Fruit fly (Drosophila melanogaster) whole organism, embryonic: ENCODE data around the gene CG14221.

Experiments used
- ATbp ChIP-seq: fragments of 200-800 bp; sonication (Bioruptor generic); optimal IDR thresholded peaks from 2 replicates; lab custom pipeline; 2017; ENCODE audit warnings: missing biosample characterization, mild to moderate bottlenecking, missing genetic modification characterization, missing genetic modification reagents
- Antp ChIP-seq: fragments of 200-800 bp; sonication (Bioruptor generic); optimal IDR thresholded peaks from 3 replicates; lab custom pipeline; 2016; ENCODE audit warnings: missing biosample characterization, missing genetic modification characterization
- Atf6 ChIP-seq: fragments of 200-800 bp; sonication (Bioruptor generic); IDR thresholded peaks from 2 replicates; pipeline ENCODE4 v1.3.6; 2022; ENCODE audit warnings: missing biosample characterization, missing genetic modification characterization
- CG1233 ChIP-seq: fragments of 200-800 bp; sonication (Bioruptor generic); optimal IDR thresholded peaks from 4 replicates; lab custom pipeline; 2018; ENCODE audit warnings: missing biosample characterization, mild to moderate bottlenecking, missing genetic modification characterization
- CG13287 ChIP-seq: fragments of 200-800 bp; sonication (Bioruptor generic); IDR thresholded peaks from 2 replicates; pipeline ENCODE4 v1.3.6; 2022; ENCODE audit warnings: missing biosample characterization, missing genetic modification characterization; ENCODE audit not compliant: partially characterized antibody
- CG14050 ChIP-seq: fragments of 200-800 bp; sonication (Bioruptor generic); IDR thresholded peaks from 3 replicates; pipeline ENCODE4 v1.3.6; 2022; ENCODE audit warnings: missing biosample characterization, missing genetic modification characterization
- CG14860 ChIP-seq: fragments of 200-800 bp; sonication (Bioruptor generic); IDR thresholded peaks from 3 replicates; pipeline ENCODE4 v1.3.6; 2022; ENCODE audit warnings: missing biosample characterization, missing genetic modification characterization; ENCODE audit not compliant: partially characterized antibody
- CG15011 ChIP-seq: fragments of 200-800 bp; sonication (Bioruptor generic); optimal IDR thresholded peaks from 3 replicates; lab custom pipeline; 2018; ENCODE audit warnings: missing biosample characterization, mild to moderate bottlenecking, missing genetic modification characterization
- CG15269 ChIP-seq: fragments of 200-800 bp; sonication (Bioruptor generic); optimal IDR thresholded peaks from 2 replicates; lab custom pipeline; 2018; ENCODE audit warnings: missing biosample characterization, mild to moderate bottlenecking, missing genetic modification characterization, moderate library complexity
- CG18599 ChIP-seq: fragments of 200-800 bp; sonication (Bioruptor generic); optimal IDR thresholded peaks from 3 replicates; lab custom pipeline; 2017; ENCODE audit warnings: missing biosample characterization, missing genetic modification characterization, mild to moderate bottlenecking, moderate library complexity, missing genetic modification reagents
- CG2712 ChIP-seq: fragments of 200-800 bp; optimal IDR thresholded peaks from 3 replicates; lab custom pipeline; 2019; ENCODE audit warnings: missing biosample characterization, mild to moderate bottlenecking, missing genetic modification characterization, moderate library complexity
- CG3065 ChIP-seq: fragments of 200-800 bp; sonication (Bioruptor generic); optimal IDR thresholded peaks from 2 replicates; lab custom pipeline; 2016; ENCODE audit warnings: missing biosample characterization, missing genetic modification characterization
- CG34224 ChIP-seq: fragments of 200-800 bp; sonication (Bioruptor generic); IDR thresholded peaks from 3 replicates; pipeline ENCODE4 v1.3.6; 2022; ENCODE audit warnings: missing biosample characterization, missing genetic modification characterization; ENCODE audit not compliant: partially characterized antibody
- CG34376 ChIP-seq: fragments of 200-800 bp; sonication (Bioruptor generic); optimal IDR thresholded peaks from 2 replicates; lab custom pipeline; 2018; ENCODE audit warnings: missing biosample characterization, mild to moderate bottlenecking, missing genetic modification characterization
- CG7963 ChIP-seq: fragments of 200-800 bp; sonication (Bioruptor generic); IDR thresholded peaks from 3 replicates; pipeline ENCODE4 v1.3.6; 2022; ENCODE audit warnings: missing biosample characterization, missing genetic modification characterization; ENCODE audit not compliant: partially characterized antibody
- CG8924 ChIP-seq: fragments of 200-800 bp; optimal IDR thresholded peaks from 3 replicates; lab custom pipeline; 2019; ENCODE audit warnings: missing biosample characterization, mild to moderate bottlenecking, missing genetic modification characterization, moderate library complexity
- Dref ChIP-seq: fragments of 200-800 bp; sonication (Bioruptor generic); IDR thresholded peaks from 2 replicates; pipeline ENCODE4 v1.3.6; 2022; ENCODE audit warnings: missing biosample characterization, missing genetic modification characterization
- Ets65A ChIP-seq: fragments of 200-800 bp; sonication (Bioruptor generic); peaks from one replicate; lab custom pipeline; 2016; ENCODE audit warnings: missing biosample characterization, missing genetic modification characterization
- Gug ChIP-seq: fragments of 200-800 bp; sonication (Bioruptor generic); IDR thresholded peaks from 4 replicates; pipeline ENCODE4 v1.3.6; 2022; ENCODE audit warnings: missing biosample characterization, missing genetic modification characterization
- Myb ChIP-seq: fragments of 200-800 bp; sonication (Bioruptor generic); optimal IDR thresholded peaks from 2 replicates; lab custom pipeline; 2016; ENCODE audit warnings: missing biosample characterization, missing genetic modification characterization
- Opbp ChIP-seq: fragments of 200-800 bp; sonication (Bioruptor generic); IDR thresholded peaks from 3 replicates; pipeline ENCODE4 v1.3.6; 2022; ENCODE audit warnings: missing biosample characterization, missing genetic modification characterization; ENCODE audit not compliant: partially characterized antibody
- Ptx1 ChIP-seq: fragments of 200-800 bp; sonication (Bioruptor generic); IDR thresholded peaks from 2 replicates; pipeline ENCODE4 v1.3.6; 2022; ENCODE audit warnings: missing biosample characterization, missing genetic modification characterization
- Scr ChIP-seq: fragments of 200-800 bp; sonication (Bioruptor generic); IDR thresholded peaks from 2 replicates; pipeline ENCODE4 v1.3.6; 2022; ENCODE audit warnings: missing biosample characterization, missing genetic modification characterization; ENCODE audit not compliant: partially characterized antibody
- Tbp ChIP-seq: fragments of >200 bp; optimal IDR thresholded peaks from 2 replicates; lab custom pipeline; 2018; ENCODE audit warnings: missing biosample characterization, missing genetic modification characterization
- ap ChIP-seq: fragments of 200-800 bp; sonication (Bioruptor generic); IDR thresholded peaks from 2 replicates; pipeline ENCODE4 v1.3.6; 2022; ENCODE audit warnings: missing biosample characterization, missing genetic modification characterization
- ase ChIP-seq: fragments of 200-800 bp; sonication (Bioruptor generic); IDR thresholded peaks from 3 replicates; pipeline ENCODE4 v1.3.6; 2022; ENCODE audit warnings: missing biosample characterization, missing genetic modification characterization
- ato ChIP-seq: fragments of 200-800 bp; sonication (Bioruptor generic); IDR thresholded peaks from 2 replicates; pipeline ENCODE4 v1.3.6; 2022; ENCODE audit warnings: missing biosample characterization, missing genetic modification characterization; ENCODE audit not compliant: partially characterized antibody
- bbx ChIP-seq: fragments of 200-800 bp; sonication (Bioruptor generic); IDR thresholded peaks from 2 replicates; pipeline ENCODE4 v1.3.6; 2022; ENCODE audit warnings: missing biosample characterization, missing genetic modification characterization; ENCODE audit not compliant: partially characterized antibody
- btn ChIP-seq: fragments of 200-800 bp; sonication (Bioruptor generic); optimal IDR thresholded peaks from 2 replicates; lab custom pipeline; 2016; ENCODE audit warnings: missing biosample characterization, missing genetic modification characterization
- cg ChIP-seq: fragments of 200-800 bp; sonication (Bioruptor generic); optimal IDR thresholded peaks from 3 replicates; lab custom pipeline; 2019; ENCODE audit warnings: missing biosample characterization, mild to moderate bottlenecking, missing genetic modification characterization, moderate library complexity
- chif ChIP-seq, 2 experiments: fragments of 200-800 bp; sonication (Bioruptor generic); optimal IDR thresholded peaks; 3 replicates each; lab custom pipeline; 2016; ENCODE audit warnings: missing biosample characterization in 2 of 2, missing genetic modification characterization in 2 of 2
- ci ChIP-seq: fragments of 200-800 bp; sonication (Bioruptor generic); IDR thresholded peaks from 3 replicates; pipeline ENCODE4 v1.3.6; 2022; ENCODE audit warnings: missing biosample characterization, missing genetic modification characterization
- cwo ChIP-seq: fragments of 200-800 bp; sonication (Bioruptor generic); optimal IDR thresholded peaks from 3 replicates; lab custom pipeline; 2017; ENCODE audit warnings: missing biosample characterization, missing genetic modification characterization, mild to moderate bottlenecking, moderate library complexity, missing genetic modification reagents
- dati ChIP-seq: fragments of 200-800 bp; sonication (Bioruptor generic); IDR thresholded peaks from 2 replicates; pipeline ENCODE4 v1.3.6; 2022; ENCODE audit warnings: missing biosample characterization, missing genetic modification characterization
- disco-r ChIP-seq: fragments of 200-800 bp; sonication (Bioruptor generic); optimal IDR thresholded peaks from 2 replicates; lab custom pipeline; 2016; ENCODE audit warnings: missing biosample characterization, missing genetic modification characterization
- ewg ChIP-seq: fragments of 200-800 bp; sonication (Bioruptor generic); optimal IDR thresholded peaks from 3 replicates; lab custom pipeline; 2017; ENCODE audit warnings: mild to moderate bottlenecking, missing biosample characterization, missing genetic modification reagents, missing genetic modification characterization
- gem ChIP-seq: fragments of 200-800 bp; sonication (Bioruptor generic); optimal IDR thresholded peaks from 2 replicates; lab custom pipeline; 2019; ENCODE audit warnings: missing biosample characterization, mild to moderate bottlenecking, missing genetic modification characterization, moderate library complexity
- hbn ChIP-seq: fragments of 200-800 bp; sonication (Bioruptor generic); IDR thresholded peaks from 2 replicates; pipeline ENCODE4 v1.3.6; 2022; ENCODE audit warnings: missing biosample characterization, missing genetic modification characterization; ENCODE audit not compliant: partially characterized antibody
- jing ChIP-seq: fragments of 200-800 bp; sonication (Bioruptor generic); optimal IDR thresholded peaks from 2 replicates; lab custom pipeline; 2018; ENCODE audit warnings: missing biosample characterization, mild to moderate bottlenecking, missing genetic modification characterization
- mirr ChIP-seq: fragments of 200-800 bp; sonication (Bioruptor generic); optimal IDR thresholded peaks from 3 replicates; lab custom pipeline; 2018; ENCODE audit warnings: missing biosample characterization, mild to moderate bottlenecking, missing genetic modification characterization
- nmo ChIP-seq: fragments of 200-800 bp; sonication (Bioruptor generic); optimal IDR thresholded peaks from 2 replicates; lab custom pipeline; 2018; ENCODE audit warnings: missing biosample characterization, mild to moderate bottlenecking, missing genetic modification characterization, moderate library complexity
- nom ChIP-seq: fragments of 200-800 bp; sonication (Bioruptor generic); optimal IDR thresholded peaks from 2 replicates; lab custom pipeline; 2017; ENCODE audit warnings: missing biosample characterization, missing genetic modification characterization, mild to moderate bottlenecking, moderate library complexity, missing genetic modification reagents
- oc ChIP-seq: fragments of 200-800 bp; sonication (Bioruptor generic); optimal IDR thresholded peaks from 2 replicates; lab custom pipeline; 2018; ENCODE audit warnings: missing biosample characterization, mild to moderate bottlenecking, missing genetic modification characterization, moderate library complexity
- rib ChIP-seq: fragments of 200-800 bp; sonication (Bioruptor generic); IDR thresholded peaks from 2 replicates; pipeline ENCODE4 v1.3.6; 2022; ENCODE audit warnings: missing biosample characterization, missing genetic modification characterization
- sc ChIP-seq, 3 experiments: fragments of >200 bp in 2 of 3; fragments of 200-800 bp in 1 of 3; sonication (Bioruptor generic) in 1 of 3; optimal IDR thresholded peaks; 2 replicates in 2 of 3; 3 replicates in 1 of 3; lab custom pipeline; 2017; ENCODE audit warnings: mild to moderate bottlenecking in 1 of 3, missing biosample characterization in 1 of 3, missing genetic modification characterization in 1 of 3, missing genetic modification reagents in 1 of 3
- ssp ChIP-seq: fragments of 200-800 bp; sonication (Bioruptor generic); IDR thresholded peaks from 2 replicates; pipeline ENCODE4 v1.3.6; 2022; ENCODE audit warnings: missing biosample characterization, missing genetic modification characterization
- twi ChIP-seq: fragments of 200-800 bp; optimal IDR thresholded peaks from 2 replicates; lab custom pipeline; 2019; ENCODE audit warnings: missing biosample characterization, mild to moderate bottlenecking, missing genetic modification characterization, moderate library complexity
- zfh2 ChIP-seq: fragments of 200-800 bp; sonication (Bioruptor generic); optimal IDR thresholded peaks from 2 replicates; lab custom pipeline; 2016; ENCODE audit warnings: missing biosample characterization, missing genetic modification characterization

CG14221 gene

DNA sequence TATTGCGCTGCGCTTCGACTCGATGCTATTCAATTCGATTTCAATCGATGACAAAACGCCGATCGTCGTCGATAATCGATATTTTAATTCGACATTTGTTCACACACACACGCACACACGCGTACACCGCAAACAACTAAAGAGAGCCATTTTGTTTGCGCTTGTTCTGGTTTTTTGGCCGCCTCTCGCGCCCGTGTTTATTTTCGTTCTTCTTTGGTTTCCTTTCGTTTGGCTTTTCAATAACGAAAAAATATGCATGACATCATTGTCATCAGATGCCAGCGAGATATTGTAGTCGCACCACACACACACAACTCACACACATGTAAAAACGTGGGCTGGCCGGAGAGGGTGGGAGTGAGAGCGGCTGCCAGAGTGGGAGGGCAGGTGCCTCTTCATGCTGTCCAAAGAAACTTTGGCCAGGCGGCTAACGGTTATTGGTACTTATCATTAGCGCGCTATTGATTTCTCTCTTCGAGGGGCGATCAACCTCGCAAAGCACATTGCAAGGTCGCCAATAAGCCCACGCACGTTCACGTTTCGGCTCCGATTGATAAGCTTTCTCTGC is 12.9 kb downstream of the CG14221 start (continued):
- TF ChIP-seq jing (GFP tag; lab: Kevin White, UChicago), result no peak
- peak; percentile 93 for TF ChIP-seq cwo (GFP tag; lab: Kevin White, UChicago)
- TF ChIP-seq hbn (GFP tag; lab: Robert Waterston, UW), result peak; percentile 13; the same call in 1 of the 2 replicates
- no peak for TF ChIP-seq btn (GFP tag; lab: Kevin White, UChicago)
- TF ChIP-seq disco-r, result no peak
- TF ChIP-seq CG34376 (GFP tag; lab: Kevin White, UChicago), result peak; percentile 86
- TF ChIP-seq CG13287 (GFP tag; lab: Robert Waterston, UW), result peak; percentile 60
- 0 out of 3 replicates have a peak, but pooled peaks have one; percentile 26 for TF ChIP-seq CG7963 (GFP tag; lab: Robert Waterston, UW)
- no peak for TF ChIP-seq ssp
- peak; percentile 19 for TF ChIP-seq CG1233 (GFP tag; lab: Kevin White, UChicago)
- no peak for TF ChIP-seq CG2712
- no peak for TF ChIP-seq Antp (GFP tag; lab: Kevin White, UChicago)
- TF ChIP-seq CG15011 (GFP tag; lab: Kevin White, UChicago), result no peak
- peak; percentile 85 for TF ChIP-seq cg
- TF ChIP-seq Scr, result peak; percentile 49; the same call in 1 of the 2 replicates
- no peak for TF ChIP-seq ap
- peak; percentile 35; the same call in 2 of the 3 replicates for TF ChIP-seq CG34224 (GFP tag; lab: Robert Waterston, UW)
- TF ChIP-seq ATbp (GFP tag; lab: Kevin White, UChicago), result no peak
- TF ChIP-seq bbx (GFP tag; lab: Robert Waterston, UW), result 0 out of 2 replicates have a peak, but pooled peaks have one; percentile 10
- peak; percentile 32 for TF ChIP-seq CG18599
- TF ChIP-seq chif (GFP tag; optimal IDR thresholded peaks at IDR 0.05; lab: Kevin White, UChicago), result no peak
- TF ChIP-seq gem (tag; lab: Kevin White, UChicago), result no peak
- TF ChIP-seq oc, result peak; percentile 24
- TF ChIP-seq CG15269, result no peak
- peak; percentile 56; the same call in 1 of the 3 replicates for TF ChIP-seq CG14860 (GFP tag; lab: Robert Waterston, UW)
- TF ChIP-seq ewg (GFP tag; lab: Kevin White, UChicago), result no peak
- TF ChIP-seq Myb, result no peak
- TF ChIP-seq CG3065 (GFP tag; lab: Kevin White, UChicago), result no peak
- TF ChIP-seq ase (GFP tag; lab: Robert Waterston, UW), result no peak
- no peak for TF ChIP-seq sc (optimal IDR thresholded peaks at IDR 0.05; lab: Kevin White, UChicago)
- no peak for TF ChIP-seq sc (GFP tag; optimal IDR thresholded peaks at IDR 0.05; lab: Kevin White, UChicago)
- no peak for TF ChIP-seq Atf6
- 0 out of 3 replicates have a peak, but pooled peaks have one; percentile 52 for TF ChIP-seq ci (GFP tag; lab: Robert Waterston, UW)
- no peak for TF ChIP-seq Ptx1 (GFP tag; lab: Robert Waterston, UW)
- TF ChIP-seq nmo (GFP tag; lab: Kevin White, UChicago), result no peak
- TF ChIP-seq Dref, result peak; percentile 58
- peak; percentile 26 for TF ChIP-seq nom (GFP tag; lab: Kevin White, UChicago)
- peak; percentile 22 for TF ChIP-seq twi (tag; lab: Kevin White, UChicago)
- no peak for TF ChIP-seq CG14050 (GFP tag; lab: Robert Waterston, UW)
- TF ChIP-seq dati, result no peak
- TF ChIP-seq Gug (GFP tag; lab: Robert Waterston, UW), result no peak
- TF ChIP-seq Tbp, result no peak
- peak; percentile 65 for TF ChIP-seq mirr (GFP tag; lab: Kevin White, UChicago)
- no peak for TF ChIP-seq Ets65A (GFP tag; lab: Kevin White, UChicago)
- no peak for TF ChIP-seq zfh2
- peak; percentile 55; the same call in 2 of the 3 replicates for TF ChIP-seq Opbp
- TF ChIP-seq rib (GFP tag; lab: Robert Waterston, UW), result no peak
- TF ChIP-seq CG8924 (tag; lab: Kevin White, UChicago), result peak; percentile 21
- peak; percentile 29; the same call in 1 of the 2 replicates for TF ChIP-seq ato (GFP tag; lab: Robert Waterston, UW)
